Worm (Caenorhabditis elegans) whole organism, early embryonic: ENCODE data around the gene sel-11.

Experiments used
- B0310.2 ChIP-seq: sonication (generic microtip); optimal IDR thresholded peaks from 2 replicates; lab custom pipeline; 2016; ENCODE audit warnings: mild to moderate bottlenecking, missing genetic modification characterization, missing compliant biosample characterization
- F13C5.2 ChIP-seq: sonication (generic microtip); optimal IDR thresholded peaks from 2 replicates; lab custom pipeline; 2017; ENCODE audit warnings: mild to moderate bottlenecking, missing genetic modification characterization, inconsistent platforms, missing compliant biosample characterization
- ama-1 ChIP-seq: fragments of 150-350 bp; optimal IDR thresholded peaks from 2 replicates; lab custom pipeline; 2014
- flt-1 ChIP-seq: fragments of 200-800 bp; sonication (Bioruptor generic); IDR thresholded peaks from 2 replicates; pipeline ENCODE4 v1.3.6; 2022; ENCODE audit warnings: missing genetic modification characterization, missing compliant biosample characterization
- hmbx-1 ChIP-seq: sonication (generic microtip); optimal IDR thresholded peaks from 2 replicates; lab custom pipeline; 2016; ENCODE audit warnings: mild to moderate bottlenecking, missing genetic modification characterization, missing compliant biosample characterization
- tbx-37 ChIP-seq: fragments of 200-800 bp; sonication (Bioruptor generic); conservative IDR thresholded peaks from 2 replicates; pipeline ENCODE4 v1.3.6; 2022; ENCODE audit warnings: missing genetic modification reagents, missing genetic modification characterization, missing compliant biosample characterization

DNA sequence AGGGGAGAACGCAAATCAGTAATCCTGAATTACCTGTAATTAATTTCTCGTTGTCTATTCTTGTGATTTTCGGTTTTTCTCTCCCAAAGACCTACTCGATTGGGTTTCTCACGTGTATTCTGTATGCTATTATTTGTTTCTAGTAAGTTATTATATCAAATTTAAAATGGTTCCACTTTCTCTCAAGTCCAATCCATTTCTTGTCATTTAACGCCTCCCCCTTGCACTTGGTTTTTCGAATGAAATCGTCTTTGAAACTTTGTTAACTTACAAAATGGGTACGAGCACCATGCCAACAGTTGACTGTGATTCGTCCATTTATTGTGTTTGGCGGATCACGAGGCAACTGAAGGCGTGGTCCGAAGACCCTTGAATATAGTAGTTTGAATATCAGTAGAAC, 2.5 kb downstream of the sel-11 start:
- TF ChIP-seq ama-1 (lab: Kevin White, UChicago) (no peak), tbx-37 (GFP tag; lab: Robert Waterston, UW) (no peak), F13C5.2 (tag; lab: Kevin White, UChicago) (no peak), flt-1 (GFP tag; lab: Robert Waterston, UW) (no peak), hmbx-1 (tag; lab: Kevin White, UChicago) (no peak), B0310.2 (tag; lab: Kevin White, UChicago) (no peak)
